Fruit fly (Drosophila melanogaster): Measurements from ENCODE around the gene Ugt37E1.
A peak's percentile ranks its signal among the peaks of the same experiment; 100 is the strongest.

Ugt37E1 gene

dm6 chr2L:16790671-16791270, 5.6 kb upstream of the Ugt37E1 start, which contains the start of gene Cyt-b5-r (continued):
- TF ChIP-seq sug (tag; optimal IDR thresholded peaks at IDR 0.05): peak; percentile 100
- TF ChIP-seq wdn (GFP tag; IDR thresholded peaks at IDR 0.05): no peak
- TF ChIP-seq CG17568 (GFP tag; optimal IDR thresholded peaks at IDR 0.05): no peak
- no peak for TF ChIP-seq gcm2 (GFP tag; optimal IDR thresholded peaks at IDR 0.05)
- no peak for TF ChIP-seq dysf (GFP tag; IDR thresholded peaks at IDR 0.05)
- TF ChIP-seq CG1024 (GFP tag; IDR thresholded peaks at IDR 0.05): no peak
- no peak for TF ChIP-seq unpg (GFP tag; optimal IDR thresholded peaks at IDR 0.05)
- TF ChIP-seq zen (tag; optimal IDR thresholded peaks at IDR 0.05): no peak
- peak; percentile 83 for TF ChIP-seq cwo (GFP tag; optimal IDR thresholded peaks at IDR 0.05)
- TF ChIP-seq CG4820 (GFP tag; optimal IDR thresholded peaks at IDR 0.05): no peak
- no peak for TF ChIP-seq fd102C (GFP tag; optimal IDR thresholded peaks at IDR 0.05)
- no peak for TF ChIP-seq CG15073 (GFP tag; optimal IDR thresholded peaks at IDR 0.05)
- TF ChIP-seq mirr (GFP tag; optimal IDR thresholded peaks at IDR 0.05): peak; percentile 91
- TF ChIP-seq Nf-YA (GFP tag; IDR thresholded peaks at IDR 0.05): no peak
- no peak for TF ChIP-seq MBD-R2 (GFP tag; IDR thresholded peaks at IDR 0.05)
- no peak for TF ChIP-seq ap (GFP tag; IDR thresholded peaks at IDR 0.05)
- no peak for TF ChIP-seq D19B (GFP tag; optimal IDR thresholded peaks at IDR 0.05)
- TF ChIP-seq nmo (GFP tag; optimal IDR thresholded peaks at IDR 0.05): no peak
- TF ChIP-seq CG8765 (GFP tag; IDR thresholded peaks at IDR 0.05): no peak
- no peak for TF ChIP-seq CG4854 (GFP tag; optimal IDR thresholded peaks at IDR 0.05)
- no peak for TF ChIP-seq row (GFP tag; IDR thresholded peaks at IDR 0.05)
- no peak for TF ChIP-seq vfl (GFP tag; optimal IDR thresholded peaks at IDR 0.05)
- TF ChIP-seq fd3F (GFP tag; optimal IDR thresholded peaks at IDR 0.05): no peak
- no peak for TF ChIP-seq CG8290 (GFP tag; optimal IDR thresholded peaks at IDR 0.05)
- no peak for TF ChIP-seq CG8290 (tag; optimal IDR thresholded peaks at IDR 0.05)
- peak; percentile 77 for TF ChIP-seq Adf1 (GFP tag; IDR thresholded peaks at IDR 0.05)
- TF ChIP-seq CG12299 (tag; optimal IDR thresholded peaks at IDR 0.05): no peak
- no peak for TF ChIP-seq CrebB (tag; optimal IDR thresholded peaks at IDR 0.05)
- no peak for TF ChIP-seq cas (GFP tag; IDR thresholded peaks at IDR 0.05)
- no peak for TF ChIP-seq HHEX (GFP tag; optimal IDR thresholded peaks at IDR 0.05)
- TF ChIP-seq CG17912 (GFP tag; optimal IDR thresholded peaks at IDR 0.05): no peak
- no peak for TF ChIP-seq Hr51 (GFP tag; optimal IDR thresholded peaks at IDR 0.05)
- TF ChIP-seq Fer1 (GFP tag; optimal IDR thresholded peaks at IDR 0.05): no peak
- TF ChIP-seq her (GFP tag; optimal IDR thresholded peaks at IDR 0.05): no peak
- TF ChIP-seq danr (GFP tag; IDR thresholded peaks at IDR 0.05): no peak
- no peak for TF ChIP-seq sisA (GFP tag; IDR thresholded peaks at IDR 0.05)
- TF ChIP-seq CHES-1-like (GFP tag; optimal IDR thresholded peaks at IDR 0.05): no peak
- TF ChIP-seq CG18599 (GFP tag; optimal IDR thresholded peaks at IDR 0.05): peak; percentile 2
- no peak for TF ChIP-seq Gsc (GFP tag; IDR thresholded peaks at IDR 0.05)
- no peak for TF ChIP-seq CG7271 (tag; optimal IDR thresholded peaks at IDR 0.05)
- no peak for TF ChIP-seq repo (GFP tag; optimal IDR thresholded peaks at IDR 0.05)
- TF ChIP-seq Tbp (GFP tag; optimal IDR thresholded peaks at IDR 0.05): no peak
- no peak for TF ChIP-seq nerfin-2 (GFP tag; IDR thresholded peaks at IDR 0.05; ENCODE audit: partially characterized antibody)
- no peak for TF ChIP-seq sr (GFP tag; IDR thresholded peaks at IDR 0.05)
- TF ChIP-seq CG17385 (GFP tag; optimal IDR thresholded peaks at IDR 0.05): peak; percentile 26
- TF ChIP-seq CG15269 (tag; optimal IDR thresholded peaks at IDR 0.05): no peak
- no peak for TF ChIP-seq CG30403 (GFP tag; optimal IDR thresholded peaks at IDR 0.05)
- peak in 1 of 2 experiments; percentile 98 for TF ChIP-seq Pdp1 (GFP tag; optimal IDR thresholded peaks at IDR 0.05)
- peak; percentile 89 for TF ChIP-seq CG10543 (GFP tag; optimal IDR thresholded peaks at IDR 0.05)
- no peak for TF ChIP-seq Eip74EF (GFP tag; optimal IDR thresholded peaks at IDR 0.05)
- TF ChIP-seq CG6272 (GFP tag; IDR thresholded peaks at IDR 0.05): no peak

All from whole organism, embryonic.